Worm (Caenorhabditis elegans): ENCODE data around the gene pqn-82.

DNA sequence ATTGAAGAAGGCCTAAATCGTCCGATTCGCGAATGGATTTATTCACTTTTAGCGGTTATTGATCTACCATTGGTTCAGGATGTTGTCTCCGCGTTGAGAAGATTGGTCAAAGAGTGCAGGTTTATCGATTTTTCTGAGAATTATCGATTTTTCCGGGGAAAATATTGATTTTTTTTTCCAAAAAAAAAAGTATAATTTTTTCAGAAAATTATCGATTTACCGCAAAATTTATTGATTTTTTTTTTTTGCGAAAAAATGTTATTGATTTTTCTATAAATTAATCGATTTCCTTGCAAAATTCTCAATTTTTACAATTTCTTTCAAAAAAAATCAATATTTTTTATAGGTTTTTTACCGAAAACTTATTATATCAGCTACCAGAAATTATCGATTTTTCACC lies 31.4 kb downstream of the pqn-82 start:
- TF ChIP-seq lin-38 (GFP tag; IDR thresholded peaks at IDR 0.05), result no peak
- no peak for TF ChIP-seq vab-7 (GFP tag; IDR thresholded peaks at IDR 0.05)
- no peak for TF ChIP-seq ztf-11 (tag; optimal IDR thresholded peaks at IDR 0.05)
- no peak for TF ChIP-seq nhr-237 (tag; optimal IDR thresholded peaks at IDR 0.05)
- TF ChIP-seq unc-62 (GFP tag; optimal IDR thresholded peaks at IDR 0.05 in 1 of 2), result no peak
- no peak for TF ChIP-seq unc-62 (tag; optimal IDR thresholded peaks at IDR 0.05)
- no peak for TF ChIP-seq nhr-77 (tag; optimal IDR thresholded peaks at IDR 0.05)
- TF ChIP-seq lim-7 (GFP tag; IDR thresholded peaks at IDR 0.05), result no peak
- TF ChIP-seq snpc-4 (tag; optimal IDR thresholded peaks at IDR 0.05), result no peak
